Fruit fly (Drosophila melanogaster) whole organism, wandering third instar larva: ENCODE results near the gene CG43339.

Experiments used
- Abd-B ChIP-seq: fragments of >200 bp; optimal IDR thresholded peaks from 2 replicates; lab custom pipeline; 2017; ENCODE audit warnings: missing biosample characterization, missing genetic modification characterization
- GATAd ChIP-seq: sonication (Bioruptor generic); optimal IDR thresholded peaks from 2 replicates; lab custom pipeline; 2016; ENCODE audit warnings: missing biosample characterization, missing genetic modification characterization
- Hr78 ChIP-seq: fragments of >200 bp; optimal IDR thresholded peaks from 2 replicates; lab custom pipeline; 2017; ENCODE audit warnings: missing biosample characterization, missing genetic modification characterization
- Vsx2 ChIP-seq: fragments of 200-300, 225-300 bp; sonication (Bioruptor generic); optimal IDR thresholded peaks from 2 replicates; lab custom pipeline; 2018; ENCODE audit warnings: missing biosample characterization, missing genetic modification characterization; ENCODE audit not compliant: partially characterized antibody
- foxo ChIP-seq, 2 experiments: fragments of 200-800 bp; sonication (Bioruptor generic); optimal IDR thresholded peaks; 2 replicates in 1 of 2; 3 replicates in 1 of 2; lab custom pipeline; 2016 to 2017; ENCODE audit warnings: missing biosample characterization in 2 of 2, missing genetic modification characterization in 2 of 2
- h ChIP-seq: fragments of 200-800 bp; sonication (Bioruptor generic); optimal IDR thresholded peaks from 3 replicates; lab custom pipeline; 2016; ENCODE audit warnings: missing biosample characterization, mild to moderate bottlenecking, missing genetic modification characterization
- pan ChIP-seq: fragments of >200 bp; optimal IDR thresholded peaks from 2 replicates; lab custom pipeline; 2017
- psq ChIP-seq: fragments of 200-800 bp; sonication (Bioruptor generic); optimal IDR thresholded peaks from 3 replicates; lab custom pipeline; 2017; ENCODE audit warnings: missing biosample characterization, mild to moderate bottlenecking, missing genetic modification characterization, moderate library complexity
- tai ChIP-seq: sonication (Bioruptor generic); optimal IDR thresholded peaks from 2 replicates; lab custom pipeline; 2016; ENCODE audit warnings: missing biosample characterization, missing genetic modification characterization

dm6 chr2L:18629144-18629543, 43.9 kb downstream of the CG43339 start:
- TF ChIP-seq Vsx2 (GFP tag; lab: Kevin White, UChicago) (no peak), tai (no peak), Hr78 (GFP tag; lab: Kevin White, UChicago) (no peak), h (no peak), GATAd (GFP tag; lab: Kevin White, UChicago) (no peak), foxo (GFP tag; optimal IDR thresholded peaks at IDR 0.05; lab: Kevin White, UChicago) (no peak), Abd-B (GFP tag; lab: Kevin White, UChicago) (no peak), pan (lab: Kevin White, UChicago) (no peak), psq (no peak)
